Worm (Caenorhabditis elegans): ENCODE measurements around the gene Y57G11B.2.

DNA sequence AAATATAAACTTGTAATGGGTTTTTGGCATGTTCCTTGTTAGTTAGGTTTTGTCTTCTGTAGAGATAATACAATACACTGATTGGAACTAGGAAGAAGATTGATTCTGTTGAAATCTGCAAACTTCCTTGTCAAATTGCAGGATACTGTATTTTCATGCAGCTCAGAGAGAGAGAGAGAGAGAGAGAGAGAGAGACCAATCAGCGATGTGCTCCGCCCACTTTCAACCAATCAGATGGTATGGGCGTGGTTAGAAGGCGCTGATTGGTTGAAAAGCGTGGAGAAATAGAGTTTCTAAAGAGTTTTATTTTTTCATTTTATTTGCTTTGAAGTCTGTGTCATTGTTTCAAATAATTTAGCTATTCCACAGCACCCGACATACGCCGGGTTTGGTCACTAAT, 17.9 kb upstream of the Y57G11B.2 start:
- no peak for TF ChIP-seq nhr-90 (tag; optimal IDR thresholded peaks at IDR 0.05)
- TF ChIP-seq ama-1 (optimal IDR thresholded peaks at IDR 0.05) = no peak
- TF ChIP-seq ama-1 (GFP tag; optimal IDR thresholded peaks at IDR 0.05) = no peak
- TF ChIP-seq egl-44 (GFP tag; IDR thresholded peaks at IDR 0.05) = no peak
- no peak for TF ChIP-seq pha-4 (tag; optimal IDR thresholded peaks at IDR 0.05)
- no peak for TF ChIP-seq egl-18 (GFP tag; IDR thresholded peaks at IDR 0.05)
- no peak for TF ChIP-seq lin-35 (GFP tag; optimal IDR thresholded peaks at IDR 0.05)

All from whole organism, young adult.